Fruit fly (Drosophila melanogaster) whole organism: ENCODE results near the gene CG9154.

ENCODE experiments used
- Dll ChIP-seq: fragments of >200 bp; optimal IDR thresholded peaks from 2 replicates; lab custom pipeline; 2017
- pan ChIP-seq: fragments of >200 bp; optimal IDR thresholded peaks from 2 replicates; lab custom pipeline; 2017

dm6 chr2L:6085733-6086317 is 15.3 kb upstream of the CG9154 start:
- TF ChIP-seq Dll (no peak), pan (lab: Kevin White, UChicago) (no peak)
